Worm (Caenorhabditis elegans) whole organism, young adult: ENCODE data around the gene copb-2.

Experiments used
- B0035.1 ChIP-seq: sonication (generic microtip); optimal IDR thresholded peaks from 2 replicates; lab custom pipeline; 2016; ENCODE audit warnings: missing genetic modification characterization, mild to moderate bottlenecking, missing compliant biosample characterization, missing genotype, missing genetic modification reagents
- B0336.3 ChIP-seq: fragments of 200-800 bp; sonication (Bioruptor generic); IDR thresholded peaks from 2 replicates; pipeline ENCODE4 v1.3.6; 2022; ENCODE audit warnings: missing genetic modification characterization, missing compliant biosample characterization
- C06A6.2 ChIP-seq: fragments of 200-800 bp; sonication (Bioruptor generic); conservative IDR thresholded peaks from 2 replicates; pipeline ENCODE4 v1.3.6; 2022; ENCODE audit warnings: missing genetic modification characterization, missing compliant biosample characterization
- C17E4.6 ChIP-seq: fragments of 200-800 bp; sonication (Bioruptor generic); IDR thresholded peaks from 2 replicates; pipeline ENCODE4 v1.3.6; 2022; ENCODE audit warnings: missing genetic modification reagents, missing genetic modification characterization, missing compliant biosample characterization
- D2030.7 ChIP-seq: fragments of 200-800 bp; sonication (Bioruptor generic); IDR thresholded peaks from 2 replicates; pipeline ENCODE4 v1.3.6; 2022; ENCODE audit warnings: missing genetic modification reagents, missing genetic modification characterization, missing compliant biosample characterization
- F10E7.11 ChIP-seq: sonication (generic microtip); optimal IDR thresholded peaks from 2 replicates; lab custom pipeline; 2017; ENCODE audit warnings: mild to moderate bottlenecking, missing genetic modification characterization, moderate library complexity, missing compliant biosample characterization
- F22D6.2 ChIP-seq: sonication (generic microtip); optimal IDR thresholded peaks from 2 replicates; lab custom pipeline; 2016; ENCODE audit warnings: mild to moderate bottlenecking, missing genetic modification characterization, missing compliant biosample characterization
- F55B11.4 ChIP-seq: sonication (generic microtip); optimal IDR thresholded peaks from 2 replicates; lab custom pipeline; 2016; ENCODE audit warnings: missing compliant biosample characterization, missing genetic modification characterization, borderline replicate concordance; ENCODE audit not compliant: insufficient read depth
- akir-1 ChIP-seq: fragments of 200-800 bp; sonication (Bioruptor generic); optimal IDR thresholded peaks from 2 replicates; lab custom pipeline; 2018; ENCODE audit warnings: mild to moderate bottlenecking, missing genetic modification characterization, moderate library complexity, missing compliant biosample characterization
- ama-1 ChIP-seq, 3 experiments: fragments of 150-350 bp in 1 of 3; sonication (generic microtip) in 2 of 3; optimal IDR thresholded peaks; 2 replicates each; lab custom pipeline; 2014 to 2018; ENCODE audit warnings: missing biosample characterization in 2 of 3, missing genetic modification characterization in 2 of 3, missing genetic modification reagents in 2 of 3
- ceh-27 ChIP-seq: fragments of 200-800 bp; sonication (Bioruptor generic); optimal IDR thresholded peaks from 2 replicates; lab custom pipeline; 2018; ENCODE audit warnings: mild to moderate bottlenecking, missing genetic modification characterization, moderate library complexity, missing compliant biosample characterization
- ceh-40 ChIP-seq: fragments of 200-800 bp; sonication (Bioruptor generic); IDR thresholded peaks from 2 replicates; pipeline ENCODE4 v1.3.6; 2022; ENCODE audit warnings: missing genetic modification characterization, missing compliant biosample characterization
- ceh-58 ChIP-seq: fragments of 200-800 bp; sonication (Bioruptor generic); IDR thresholded peaks from 2 replicates; pipeline ENCODE4 v1.3.6; 2022; ENCODE audit warnings: missing genetic modification characterization, missing compliant biosample characterization
- chd-7 ChIP-seq: sonication (generic microtip); optimal IDR thresholded peaks from 2 replicates; lab custom pipeline; 2016; ENCODE audit warnings: mild to moderate bottlenecking, missing genetic modification characterization, moderate library complexity, missing compliant biosample characterization
- egl-44 ChIP-seq: fragments of 200-800 bp; sonication (Bioruptor generic); IDR thresholded peaks from 2 replicates; pipeline ENCODE4 v1.3.6; 2022; ENCODE audit warnings: missing genetic modification reagents, missing genetic modification characterization, missing compliant biosample characterization
- him-1 ChIP-seq: sonication (generic microtip); optimal IDR thresholded peaks from 2 replicates; lab custom pipeline; 2016; ENCODE audit warnings: missing genotype, missing genetic modification reagents, missing genetic modification characterization, missing compliant biosample characterization
- hlh-12 ChIP-seq: sonication (generic microtip); optimal IDR thresholded peaks from 2 replicates; lab custom pipeline; 2016; ENCODE audit warnings: missing genetic modification characterization, missing compliant biosample characterization
- hmg-1.2 ChIP-seq: fragments of 200-800 bp; sonication (Bioruptor generic); IDR thresholded peaks from 2 replicates; pipeline ENCODE4 v1.3.6; 2022; ENCODE audit warnings: missing genetic modification reagents, missing genetic modification characterization, missing compliant biosample characterization
- hsf-1 ChIP-seq: fragments of 200-800 bp; sonication (Bioruptor generic); IDR thresholded peaks from 2 replicates; pipeline ENCODE4 v1.3.6; 2022; ENCODE audit warnings: missing genetic modification reagents, missing genetic modification characterization, missing compliant biosample characterization
- lin-40 ChIP-seq: sonication (generic microtip); optimal IDR thresholded peaks from 2 replicates; lab custom pipeline; 2016; ENCODE audit warnings: missing genetic modification characterization, mild to moderate bottlenecking, missing compliant biosample characterization, missing genotype, missing genetic modification reagents
- lin-54 ChIP-seq: fragments of 200-800 bp; sonication (Bioruptor generic); optimal IDR thresholded peaks from 2 replicates; lab custom pipeline; 2018; ENCODE audit warnings: mild to moderate bottlenecking, missing genetic modification characterization, missing compliant biosample characterization
- lir-1 ChIP-seq: fragments of 200-800 bp; sonication (Bioruptor generic); conservative IDR thresholded peaks from 2 replicates; pipeline ENCODE4 v1.3.6; 2022; ENCODE audit warnings: missing genetic modification reagents, missing genetic modification characterization, missing compliant biosample characterization
- madf-6 ChIP-seq: fragments of 200-800 bp; sonication (Bioruptor generic); IDR thresholded peaks from 2 replicates; pipeline ENCODE4 v1.3.6; 2022; ENCODE audit warnings: missing genetic modification reagents, missing genetic modification characterization, missing compliant biosample characterization
- madf-8 ChIP-seq: fragments of 200-800 bp; sonication (Bioruptor generic); conservative IDR thresholded peaks from 2 replicates; pipeline ENCODE4 v1.3.6; 2022; ENCODE audit warnings: missing genetic modification reagents, missing genetic modification characterization, missing compliant biosample characterization
- mes-4 ChIP-seq: sonication (generic microtip); optimal IDR thresholded peaks from 2 replicates; lab custom pipeline; 2016; ENCODE audit warnings: missing genotype, missing genetic modification characterization, missing compliant biosample characterization
- mxl-1 ChIP-seq: sonication (generic microtip); optimal IDR thresholded peaks from 2 replicates; lab custom pipeline; 2016; ENCODE audit warnings: missing genetic modification characterization, missing compliant biosample characterization
- nfya-2 ChIP-seq: fragments of 200-800 bp; sonication (Bioruptor generic); IDR thresholded peaks from 2 replicates; pipeline ENCODE4 v1.3.6; 2022; ENCODE audit warnings: missing genetic modification reagents, missing genetic modification characterization, missing compliant biosample characterization
- nhr-179 ChIP-seq: sonication (generic microtip); optimal IDR thresholded peaks from 2 replicates; lab custom pipeline; 2016; ENCODE audit warnings: mild to moderate bottlenecking, missing genetic modification characterization, missing compliant biosample characterization
- nhr-90 ChIP-seq: sonication (generic microtip); optimal IDR thresholded peaks from 2 replicates; lab custom pipeline; 2016; ENCODE audit warnings: missing genotype, mild to moderate bottlenecking, missing genetic modification characterization, missing compliant biosample characterization
- pbrm-1 ChIP-seq: fragments of 200-800 bp; sonication (Bioruptor generic); IDR thresholded peaks from 2 replicates; pipeline ENCODE4 v1.3.6; 2022; ENCODE audit warnings: missing genetic modification reagents, missing genetic modification characterization, missing compliant biosample characterization
- rec-8 ChIP-seq, 2 experiments: sonication (generic microtip); optimal IDR thresholded peaks; 2 replicates each; lab custom pipeline; 2016; ENCODE audit warnings: mild to moderate bottlenecking in 2 of 2, missing genetic modification characterization in 2 of 2, missing genetic modification reagents in 2 of 2, missing genotype in 2 of 2, missing biosample characterization in 1 of 2, missing compliant biosample characterization in 1 of 2, moderate library complexity in 1 of 2
- snpc-4 ChIP-seq, 5 experiments: fragments of 150-350 bp in 1 of 5; sonication (generic microtip) in 4 of 5; optimal IDR thresholded peaks; 2 replicates each; lab custom pipeline; 2014 to 2018; ENCODE audit warnings: missing genetic modification characterization in 5 of 5, missing biosample characterization in 3 of 5, antibody characterized with exemption in 2 of 5, mild to moderate bottlenecking in 2 of 5, missing compliant biosample characterization in 2 of 5, missing genotype in 2 of 5, moderate library complexity in 2 of 5, missing genetic modification reagents in 1 of 5
- somi-1 ChIP-seq: fragments of 200-800 bp; sonication (Bioruptor generic); optimal IDR thresholded peaks from 2 replicates; lab custom pipeline; 2018; ENCODE audit warnings: mild to moderate bottlenecking, missing genetic modification characterization, missing compliant biosample characterization
- tbp1 ChIP-seq: fragments of 200-800 bp; sonication (Bioruptor generic); optimal IDR thresholded peaks from 2 replicates; lab custom pipeline; 2018; ENCODE audit warnings: mild to moderate bottlenecking, missing genetic modification characterization, missing compliant biosample characterization
- tlf-1 ChIP-seq: fragments of 200-800 bp; sonication (Bioruptor generic); optimal IDR thresholded peaks from 2 replicates; lab custom pipeline; 2018; ENCODE audit warnings: mild to moderate bottlenecking, missing genetic modification characterization, missing compliant biosample characterization
- ztf-18 ChIP-seq: sonication (generic microtip); optimal IDR thresholded peaks from 2 replicates; lab custom pipeline; 2016; ENCODE audit warnings: missing genotype, mild to moderate bottlenecking, missing genetic modification characterization, missing compliant biosample characterization
- ztf-22 ChIP-seq: fragments of 200-800 bp; sonication (Bioruptor generic); optimal IDR thresholded peaks from 2 replicates; lab custom pipeline; 2018; ENCODE audit warnings: mild to moderate bottlenecking, missing genetic modification characterization, moderate library complexity, missing compliant biosample characterization

copb-2 gene

DNA sequence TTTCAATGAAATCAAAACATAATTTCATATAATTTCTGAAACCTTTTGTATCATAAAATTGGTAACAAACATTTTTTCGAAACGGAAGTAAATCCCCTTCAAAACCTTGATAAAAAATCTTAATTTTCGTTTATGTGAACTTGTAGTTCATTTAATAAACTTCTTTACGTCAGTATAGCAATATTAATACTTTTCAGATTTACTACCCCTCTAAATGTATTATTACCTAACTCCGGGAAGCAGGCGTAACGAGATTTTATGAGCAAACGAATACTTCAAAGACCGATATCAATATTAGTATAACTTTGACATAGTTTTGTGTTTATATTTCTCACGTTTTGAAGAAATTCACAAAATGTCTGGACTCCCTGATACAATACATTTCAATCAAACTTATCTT is 28.8 kb downstream of the copb-2 start, which contains the start of gene sru-1:
TSS of gene sru-1 (plus strand) at position 301 of the 400 bp plus-strand sequence.
- TF ChIP-seq hsf-1 (no peak), ceh-58 (GFP tag; lab: Robert Waterston, UW) (no peak), F22D6.2 (tag; lab: Kevin White, UChicago) (no peak), nfya-2 (GFP tag; lab: Robert Waterston, UW) (no peak), snpc-4 (GFP tag; optimal IDR thresholded peaks at IDR 0.05; lab: Kevin White, UChicago) (no peak), snpc-4 (tag; optimal IDR thresholded peaks at IDR 0.05; lab: Kevin White, UChicago) (no peak), nhr-179 (no peak), F10E7.11 (tag; lab: Kevin White, UChicago) (no peak), egl-44 (no peak), akir-1 (GFP tag; lab: Kevin White, UChicago) (no peak), pbrm-1 (GFP tag; lab: Robert Waterston, UW) (no peak), rec-8 (tag; optimal IDR thresholded peaks at IDR 0.05; lab: Kevin White, UChicago) (no peak), hlh-12 (tag; lab: Kevin White, UChicago) (no peak), chd-7 (tag; lab: Kevin White, UChicago) (no peak), madf-6 (GFP tag; lab: Robert Waterston, UW) (no peak), B0035.1 (tag; lab: Kevin White, UChicago) (no peak), tlf-1 (GFP tag; lab: Kevin White, UChicago) (no peak), mxl-1 (tag; lab: Kevin White, UChicago) (no peak), ceh-27 (GFP tag; lab: Kevin White, UChicago) (no peak)
- TF ChIP-seq, all 124 proteins: peak for 0

DNA sequence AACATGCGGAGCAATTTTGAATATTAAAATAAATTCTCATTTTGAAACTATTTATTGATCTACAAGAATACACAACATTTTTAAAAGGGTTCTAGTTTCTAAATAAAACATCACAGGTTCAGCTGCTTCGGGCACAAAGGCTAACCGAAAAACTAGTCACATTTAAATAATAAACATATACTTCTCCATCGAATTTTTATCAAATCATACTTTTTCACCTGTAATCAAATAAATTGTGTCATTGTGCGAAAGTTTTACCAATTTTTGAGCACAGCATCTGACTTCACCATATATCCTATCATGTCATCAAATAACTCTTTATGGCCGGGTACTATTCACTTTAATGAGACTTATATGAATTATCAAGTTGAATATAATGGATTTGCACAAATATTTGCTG is 30.8 kb downstream of the copb-2 start, which contains the start of gene sru-6:
TSS of gene sru-6 (plus strand) at position 301 of the 400 bp plus-strand sequence.
- TF ChIP-seq lin-54 (GFP tag; lab: Kevin White, UChicago) (no peak), hlh-12 (tag; lab: Kevin White, UChicago) (no peak), hsf-1 (no peak), C06A6.2 (GFP tag; lab: Robert Waterston, UW) (no peak), F55B11.4 (tag; lab: Kevin White, UChicago) (no peak), ama-1 (optimal IDR thresholded peaks at IDR 0.05; lab: Kevin White, UChicago) (no peak), ama-1 (GFP tag; optimal IDR thresholded peaks at IDR 0.05; lab: Kevin White, UChicago) (no peak), ztf-22 (no peak)

DNA sequence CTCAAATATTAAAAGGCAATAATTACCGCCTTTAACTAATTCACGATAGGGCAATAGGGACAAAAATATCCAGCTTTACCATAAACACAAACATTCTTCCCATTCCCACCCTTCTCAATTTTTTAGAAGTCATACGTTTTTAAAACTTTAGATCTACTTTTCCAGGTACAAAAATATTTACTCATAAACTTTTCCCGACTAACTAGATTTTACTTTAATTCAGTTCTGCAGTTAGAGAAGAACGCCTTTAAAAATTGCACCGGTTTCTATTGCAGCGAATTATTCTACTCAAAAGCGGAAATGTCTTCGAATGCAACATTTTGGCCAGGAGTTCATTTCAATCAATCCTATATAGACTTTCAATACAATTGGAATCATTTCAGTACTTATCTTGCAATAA is 36.8 kb downstream of the copb-2 start, which contains the start of gene sru-3:
TSS of gene sru-3 (plus strand) at position 301 of the 400 bp plus-strand sequence.
- TF ChIP-seq somi-1 (no peak), mes-4 (tag; lab: Kevin White, UChicago) (no peak), pbrm-1 (GFP tag; lab: Robert Waterston, UW) (no peak), tbp1 (GFP tag; lab: Kevin White, UChicago) (no peak), madf-6 (GFP tag; lab: Robert Waterston, UW) (no peak), lin-40 (tag; lab: Kevin White, UChicago) (no peak), ceh-40 (no peak), lir-1 (GFP tag; lab: Robert Waterston, UW) (no peak), hmg-1.2 (GFP tag; lab: Robert Waterston, UW) (no peak), ztf-18 (tag; lab: Kevin White, UChicago) (no peak), him-1 (no peak), nhr-90 (tag; lab: Kevin White, UChicago) (no peak), B0336.3 (GFP tag; lab: Robert Waterston, UW) (no peak), C17E4.6 (GFP tag; lab: Robert Waterston, UW) (no peak), ceh-27 (GFP tag; lab: Kevin White, UChicago) (no peak), madf-8 (GFP tag; lab: Robert Waterston, UW) (no peak), D2030.7 (GFP tag; lab: Robert Waterston, UW) (no peak)
